Worm (Caenorhabditis elegans) whole organism, late embryonic: ENCODE results near the gene F35C5.3.

Experiments used
- C08G9.2 ChIP-seq: sonication (generic microtip); optimal IDR thresholded peaks from 2 replicates; lab custom pipeline; 2016; ENCODE audit warnings: mild to moderate bottlenecking, missing genetic modification characterization, moderate library complexity, missing compliant biosample characterization
- Y22D7AL.16 ChIP-seq: sonication (generic microtip); optimal IDR thresholded peaks from 2 replicates; lab custom pipeline; 2016; ENCODE audit warnings: missing genetic modification characterization, missing compliant biosample characterization
- ceh-14 ChIP-seq: sonication (generic microtip); optimal IDR thresholded peaks from 2 replicates; lab custom pipeline; 2016; ENCODE audit warnings: missing genotype, missing genetic modification characterization, missing compliant biosample characterization
- ceh-19 ChIP-seq: fragments of 200-800 bp; sonication (Bioruptor generic); optimal IDR thresholded peaks from 2 replicates; lab custom pipeline; 2018; ENCODE audit warnings: mild to moderate bottlenecking, missing genetic modification characterization, missing compliant biosample characterization
- ceh-2 ChIP-seq: sonication (generic microtip); optimal IDR thresholded peaks from 2 replicates; lab custom pipeline; 2016; ENCODE audit warnings: missing genotype, missing genetic modification characterization, missing compliant biosample characterization
- ceh-24 ChIP-seq: sonication (generic microtip); optimal IDR thresholded peaks from 2 replicates; lab custom pipeline; 2016; ENCODE audit warnings: mild to moderate bottlenecking, missing genetic modification characterization, missing compliant biosample characterization
- ceh-31 ChIP-seq: sonication (generic microtip); optimal IDR thresholded peaks from 2 replicates; lab custom pipeline; 2016; ENCODE audit warnings: missing genetic modification characterization, missing compliant biosample characterization
- ceh-34 ChIP-seq: sonication (generic microtip); optimal IDR thresholded peaks from 2 replicates; lab custom pipeline; 2016; ENCODE audit warnings: mild to moderate bottlenecking, missing genetic modification characterization, missing compliant biosample characterization
- ceh-48 ChIP-seq: sonication (generic microtip); optimal IDR thresholded peaks from 2 replicates; lab custom pipeline; 2016; ENCODE audit warnings: missing genetic modification characterization, inconsistent platforms, missing compliant biosample characterization
- ceh-9 ChIP-seq: sonication (generic microtip); optimal IDR thresholded peaks from 2 replicates; lab custom pipeline; 2016; ENCODE audit warnings: mild to moderate bottlenecking, missing genetic modification characterization, inconsistent platforms, missing compliant biosample characterization
- dmd-4 ChIP-seq: sonication (generic microtip); optimal IDR thresholded peaks from 2 replicates; lab custom pipeline; 2016; ENCODE audit warnings: borderline replicate concordance, missing genetic modification characterization, missing compliant biosample characterization
- elt-4 ChIP-seq: sonication (generic microtip); optimal IDR thresholded peaks from 2 replicates; lab custom pipeline; 2016; ENCODE audit warnings: missing genetic modification characterization, missing compliant biosample characterization
- ets-4 ChIP-seq: sonication (generic microtip); optimal IDR thresholded peaks from 2 replicates; lab custom pipeline; 2016; ENCODE audit warnings: missing genetic modification characterization, missing compliant biosample characterization
- eyg-1 ChIP-seq: sonication (generic microtip); optimal IDR thresholded peaks from 2 replicates; lab custom pipeline; 2016; ENCODE audit warnings: missing genotype, missing genetic modification characterization, missing compliant biosample characterization
- fkh-10 ChIP-seq: fragments of 150-350 bp; optimal IDR thresholded peaks from 2 replicates; lab custom pipeline; 2014; ENCODE audit warnings: missing biosample characterization, missing genetic modification reagents, missing genetic modification characterization
- hlh-13 ChIP-seq: fragments of 200-800 bp; sonication (Bioruptor generic); optimal IDR thresholded peaks from 2 replicates; lab custom pipeline; 2018; ENCODE audit warnings: mild to moderate bottlenecking, missing genetic modification characterization, missing compliant biosample characterization
- lin-11 ChIP-seq: fragments of 200-800 bp; sonication (Bioruptor generic); optimal IDR thresholded peaks from 2 replicates; lab custom pipeline; 2018; ENCODE audit warnings: mild to moderate bottlenecking, missing genetic modification characterization, missing compliant biosample characterization
- madf-2 ChIP-seq: sonication (generic microtip); optimal IDR thresholded peaks from 2 replicates; lab custom pipeline; 2017; ENCODE audit warnings: missing genetic modification characterization, missing compliant biosample characterization
- pag-3 ChIP-seq: sonication (generic microtip); optimal IDR thresholded peaks from 2 replicates; lab custom pipeline; 2016; ENCODE audit warnings: missing compliant biosample characterization, missing genetic modification characterization, borderline replicate concordance
- pat-9 ChIP-seq: fragments of 200-800 bp; sonication (Bioruptor generic); optimal IDR thresholded peaks from 2 replicates; lab custom pipeline; 2018; ENCODE audit warnings: mild to moderate bottlenecking, missing genetic modification characterization, moderate library complexity, missing compliant biosample characterization
- pqm-1 ChIP-seq: sonication (generic microtip); optimal IDR thresholded peaks from 2 replicates; lab custom pipeline; 2016; ENCODE audit warnings: missing genetic modification characterization, missing compliant biosample characterization
- pros-1 ChIP-seq: fragments of 150-350 bp; optimal IDR thresholded peaks from 2 replicates; lab custom pipeline; 2014; ENCODE audit warnings: missing biosample characterization, missing genetic modification reagents, missing genetic modification characterization
- sox-2 ChIP-seq: fragments of 200-800 bp; sonication (Bioruptor generic); IDR thresholded peaks from 2 replicates; pipeline ENCODE4 v1.3.6; 2022; ENCODE audit warnings: missing genetic modification reagents, missing genetic modification characterization, missing compliant biosample characterization
- sox-4 ChIP-seq: sonication (generic microtip); optimal IDR thresholded peaks from 2 replicates; lab custom pipeline; 2017; ENCODE audit warnings: mild to moderate bottlenecking, missing genetic modification characterization, inconsistent platforms, missing compliant biosample characterization
- tbx-7 ChIP-seq: sonication (generic microtip); optimal IDR thresholded peaks from 2 replicates; lab custom pipeline; 2016; ENCODE audit warnings: missing genotype, missing genetic modification characterization, missing compliant biosample characterization
- ttx-3 ChIP-seq: sonication (generic microtip); optimal IDR thresholded peaks from 2 replicates; lab custom pipeline; 2016; ENCODE audit warnings: missing genetic modification reagents, missing genetic modification characterization, missing compliant biosample characterization
- unc-3 ChIP-seq, 2 experiments: fragments of 200-800 bp in 1 of 2; sonication (Bioruptor generic) in 1 of 2; sonication (generic microtip) in 1 of 2; conservative IDR thresholded peaks in 1 of 2; optimal IDR thresholded peaks in 1 of 2; 2 replicates each; pipeline versions ENCODE4 v1.3.6 to Lab custom; 2016 to 2022; ENCODE audit warnings: missing compliant biosample characterization in 2 of 2, missing genetic modification characterization in 2 of 2, missing genetic modification reagents in 1 of 2
- unc-42 ChIP-seq: sonication (generic microtip); optimal IDR thresholded peaks from 2 replicates; lab custom pipeline; 2016; ENCODE audit warnings: missing genotype, missing genetic modification characterization, missing compliant biosample characterization
- unc-86 ChIP-seq: sonication (generic microtip); optimal IDR thresholded peaks from 2 replicates; lab custom pipeline; 2016; ENCODE audit warnings: missing genetic modification characterization, missing compliant biosample characterization

Gene F35C5.3

DNA sequence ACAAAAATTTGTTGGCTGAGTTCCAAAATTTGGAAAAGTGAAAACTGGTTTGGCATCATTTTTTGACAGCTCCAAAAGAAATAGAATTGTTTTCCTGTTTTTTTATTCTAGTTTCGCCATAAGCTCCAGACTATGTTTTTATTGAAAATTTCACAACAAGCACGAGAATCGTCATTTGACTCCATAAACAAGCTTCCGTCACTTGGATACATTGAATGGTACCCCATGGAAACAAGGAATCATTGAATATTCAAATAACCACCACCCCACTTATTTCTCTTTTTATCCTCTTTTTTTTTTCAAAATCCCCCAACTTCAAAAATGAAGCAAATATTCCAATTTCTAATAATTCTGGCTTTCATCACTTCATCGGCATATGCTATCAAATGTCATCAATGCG, 20.2 kb downstream of the F35C5.3 start, which contains the start of gene ddn-2:
TSS of gene ddn-2 (plus strand) at position 301 of the 400 bp plus-strand sequence.
- TF ChIP-seq sox-2 = no peak
- no peak for TF ChIP-seq fkh-10 (GFP tag; lab: Kevin White, UChicago)
- no peak for TF ChIP-seq ceh-9 (tag; lab: Kevin White, UChicago)
- no peak for TF ChIP-seq unc-3 (GFP tag; conservative IDR thresholded peaks at IDR 0.05; lab: Robert Waterston, UW)
- TF ChIP-seq unc-3 (tag; optimal IDR thresholded peaks at IDR 0.05; lab: Kevin White, UChicago) = no peak
- TF ChIP-seq ceh-24 (tag; lab: Kevin White, UChicago) = no peak
- TF ChIP-seq ceh-14 (tag; lab: Kevin White, UChicago) = no peak
- TF ChIP-seq ceh-19 (GFP tag; lab: Kevin White, UChicago) = no peak
- TF ChIP-seq ets-4 (tag; lab: Kevin White, UChicago) = no peak
- no peak for TF ChIP-seq sox-4 (tag; lab: Kevin White, UChicago)

ce11 chrII:12914514-12915075, 26.0 kb downstream of the F35C5.3 start, which contains the start of gene F35C5.12:
Gene F35C5.12, minus strand, starts transcription at chrII:12914564.
- TF ChIP-seq C08G9.2 = peak; percentile 44
- TF ChIP-seq sox-4 (tag; lab: Kevin White, UChicago) = no peak
- TF ChIP-seq ttx-3 (tag; lab: Kevin White, UChicago) = no peak
- peak; percentile 2 for TF ChIP-seq tbx-7 (tag; lab: Kevin White, UChicago)
- no peak for TF ChIP-seq ceh-19 (GFP tag; lab: Kevin White, UChicago)
- peak; percentile 34 for TF ChIP-seq ceh-31 (tag; lab: Kevin White, UChicago)
- TF ChIP-seq pat-9 (tag; lab: Kevin White, UChicago) = no peak
- no peak for TF ChIP-seq unc-86 (tag; lab: Kevin White, UChicago)

DNA sequence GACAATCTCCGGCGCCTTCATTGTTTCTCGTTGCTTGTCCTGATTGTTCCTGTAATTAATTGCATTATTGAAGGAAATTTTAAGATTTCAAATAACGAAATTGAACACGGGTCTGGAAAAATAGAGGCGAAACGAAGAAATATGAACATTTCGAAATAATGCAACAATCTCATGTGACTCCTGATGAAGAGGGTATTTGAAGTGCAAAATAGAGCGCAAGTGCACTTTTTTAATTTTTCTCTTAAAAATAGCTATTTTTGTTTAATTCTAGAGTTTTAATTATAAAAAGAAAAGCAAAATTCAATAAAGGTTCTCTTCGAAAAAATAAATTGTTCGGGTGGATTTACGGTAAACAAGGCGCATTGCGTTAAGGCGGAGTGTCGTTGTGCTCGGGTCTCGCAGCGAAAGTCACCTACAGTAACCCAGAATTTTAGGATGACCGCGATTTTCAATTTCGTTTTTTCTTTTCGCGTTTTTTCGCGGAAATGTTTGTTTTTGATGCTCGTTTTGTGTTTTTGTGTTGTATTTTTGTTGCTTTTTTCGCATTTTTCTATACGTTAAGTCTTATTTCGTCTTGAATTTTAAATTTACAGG, 30.5 kb downstream of the F35C5.3 start, which contains the start of the genes F58G1.2 and wago-4:
TSS of gene F58G1.2 (minus strand) at position 51 of the 594 bp plus-strand sequence.
TSS of gene wago-4 (plus strand) at position 592 of the 594 bp plus-strand sequence.
- TF ChIP-seq ceh-34 (tag; lab: Kevin White, UChicago) (no peak), ceh-48 (tag; lab: Kevin White, UChicago) (no peak), pros-1 (tag; lab: Kevin White, UChicago) (no peak), pat-9 (tag; lab: Kevin White, UChicago) (no peak), dmd-4 (tag; lab: Kevin White, UChicago) (no peak), Y22D7AL.16 (tag; lab: Kevin White, UChicago) (no peak), unc-42 (tag; lab: Kevin White, UChicago) (no peak), C08G9.2 (no peak), lin-11 (tag; lab: Kevin White, UChicago) (no peak), eyg-1 (no peak)

DNA sequence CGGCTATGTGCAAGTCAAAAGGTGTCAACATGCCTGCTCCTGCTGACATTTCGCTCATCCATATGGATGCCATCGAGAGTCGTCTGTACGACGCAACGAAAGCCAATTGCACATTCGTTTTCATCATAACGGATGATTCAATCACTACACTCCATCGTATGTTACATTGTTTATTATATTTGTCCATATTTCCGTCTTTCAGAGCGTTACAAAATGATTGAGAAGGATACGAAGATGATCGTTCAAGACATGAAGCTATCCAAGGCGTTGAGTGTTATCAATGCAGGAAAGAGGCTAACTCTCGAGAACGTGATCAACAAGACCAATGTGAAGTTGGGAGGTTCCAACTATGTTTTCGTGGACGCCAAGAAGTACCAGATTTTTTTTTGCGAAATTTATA, 32.9 kb downstream of the F35C5.3 start:
- no peak for TF ChIP-seq ceh-14 (tag; lab: Kevin White, UChicago)
- no peak for TF ChIP-seq pat-9 (tag; lab: Kevin White, UChicago)
- TF ChIP-seq pag-3 (tag; lab: Kevin White, UChicago) = no peak
- no peak for TF ChIP-seq pqm-1
- no peak for TF ChIP-seq sox-2
- no peak for TF ChIP-seq ceh-34 (tag; lab: Kevin White, UChicago)
- no peak for TF ChIP-seq eyg-1
- no peak for TF ChIP-seq ceh-2 (tag; lab: Kevin White, UChicago)
- TF ChIP-seq, all 69 proteins: peak for 0

DNA sequence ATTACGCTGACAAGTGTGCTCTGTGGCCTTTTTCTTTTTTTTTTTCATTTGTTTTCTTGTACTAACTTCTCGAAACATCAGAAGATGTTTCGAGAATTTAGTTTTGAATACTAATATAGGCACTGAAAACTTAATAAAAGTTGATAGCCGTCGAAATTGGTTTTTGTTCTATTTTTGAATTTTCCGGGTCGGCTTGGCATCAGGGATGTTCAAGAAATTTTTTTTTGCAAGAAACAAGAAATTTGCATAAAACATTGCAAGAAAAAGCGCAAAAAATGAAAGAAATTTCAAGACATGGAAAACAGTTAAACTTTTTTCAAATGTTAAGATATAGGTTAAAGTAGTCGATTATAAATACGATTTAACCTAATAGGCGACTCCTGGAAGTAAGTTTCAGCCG, 34.7 kb downstream of the F35C5.3 start:
- no peak for TF ChIP-seq pat-9 (tag; lab: Kevin White, UChicago)
- no peak for TF ChIP-seq elt-4 (tag; lab: Kevin White, UChicago)
- TF ChIP-seq hlh-13 (GFP tag; lab: Kevin White, UChicago) = no peak
- TF ChIP-seq ceh-24 (tag; lab: Kevin White, UChicago) = no peak
- no peak for TF ChIP-seq ets-4 (tag; lab: Kevin White, UChicago)
- no peak for TF ChIP-seq madf-2
- no peak for TF ChIP-seq sox-4 (tag; lab: Kevin White, UChicago)
- no peak for TF ChIP-seq fkh-10 (GFP tag; lab: Kevin White, UChicago)
- TF ChIP-seq, all 69 proteins: peak for 0
